Worm (Caenorhabditis elegans): Measurements from ENCODE around the gene nos-3.

DNA sequence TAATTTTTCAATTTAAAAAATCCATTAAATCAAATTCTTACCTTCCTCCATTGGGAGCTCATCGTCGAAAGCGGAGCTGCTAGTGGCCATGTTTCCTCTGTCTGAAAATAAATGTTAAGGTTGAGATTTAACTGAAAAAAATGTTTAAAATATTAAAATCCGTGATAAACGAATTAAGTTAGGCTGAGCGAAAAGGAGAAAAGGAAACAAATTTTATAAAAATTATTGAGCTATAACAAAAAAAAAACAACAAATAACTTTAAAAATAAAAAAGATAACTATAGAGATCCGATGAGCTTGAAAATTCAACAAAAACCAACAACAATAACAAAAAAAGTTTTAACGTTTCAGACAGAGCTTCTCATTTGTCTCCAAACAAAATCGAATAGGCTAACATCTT is 3.3 kb upstream of the nos-3 start, which contains the start of gene pno-1:
- TF ChIP-seq ztf-16 (tag; optimal IDR thresholded peaks at IDR 0.05) (no peak), hlh-30 (tag; optimal IDR thresholded peaks at IDR 0.05; ENCODE audit: insufficient read depth) (no peak), elt-2 (tag; optimal IDR thresholded peaks at IDR 0.05) (no peak), pqm-1 (tag; optimal IDR thresholded peaks at IDR 0.05) (no peak), ttx-3 (tag; optimal IDR thresholded peaks at IDR 0.05) (no peak), ceh-22 (tag; optimal IDR thresholded peaks at IDR 0.05) (no peak), nfya-1 (tag; optimal IDR thresholded peaks at IDR 0.05) (no peak)
